Fruit fly (Drosophila melanogaster) whole organism, embryonic: ENCODE measurements around the gene Gem4b.

Source experiments
- Atf6 ChIP-seq: fragments of 200-800 bp; sonication (Bioruptor generic); IDR thresholded peaks from 2 replicates; pipeline ENCODE4 v1.3.6; 2022; ENCODE audit warnings: missing biosample characterization, missing genetic modification characterization
- BEAF-32 ChIP-seq: fragments of 200-800 bp; sonication (Bioruptor generic); optimal IDR thresholded peaks from 3 replicates; lab custom pipeline; 2017; ENCODE audit warnings: missing biosample characterization, missing genetic modification characterization, mild to moderate bottlenecking, moderate library complexity, missing genetic modification reagents
- Bdp1 ChIP-seq: fragments of 200-800 bp; sonication (Bioruptor generic); optimal IDR thresholded peaks from 3 replicates; lab custom pipeline; 2016; ENCODE audit warnings: missing biosample characterization, missing genetic modification characterization
- Bgb ChIP-seq: fragments of 200-800 bp; sonication (Bioruptor generic); IDR thresholded peaks from 2 replicates; pipeline ENCODE4 v1.3.6; 2022; ENCODE audit warnings: missing biosample characterization, missing genetic modification characterization; ENCODE audit not compliant: partially characterized antibody
- CG10209 ChIP-seq: fragments of 200-800 bp; sonication (Bioruptor generic); optimal IDR thresholded peaks from 3 replicates; lab custom pipeline; 2017; ENCODE audit warnings: missing biosample characterization, mild to moderate bottlenecking, missing genetic modification characterization, missing genetic modification reagents
- CG1024 ChIP-seq: fragments of 200-800 bp; sonication (Bioruptor generic); IDR thresholded peaks from 2 replicates; pipeline ENCODE4 v1.3.6; 2022; ENCODE audit warnings: missing biosample characterization, missing genetic modification characterization
- CG10565 ChIP-seq: fragments of 200-800 bp; sonication (Bioruptor generic); optimal IDR thresholded peaks from 3 replicates; lab custom pipeline; 2016; ENCODE audit warnings: missing biosample characterization, mild to moderate bottlenecking, missing genetic modification characterization
- CG11456 ChIP-seq: fragments of 200-800 bp; sonication (Bioruptor generic); IDR thresholded peaks from 3 replicates; pipeline ENCODE4 v1.3.6; 2022; ENCODE audit warnings: missing biosample characterization, missing genetic modification characterization
- CG11723 ChIP-seq: fragments of 200-800 bp; sonication (Bioruptor generic); optimal IDR thresholded peaks from 2 replicates; lab custom pipeline; 2017; ENCODE audit warnings: missing biosample characterization, mild to moderate bottlenecking, missing genetic modification characterization
- CG12769 ChIP-seq: fragments of 200-800 bp; sonication (Bioruptor generic); optimal IDR thresholded peaks from 2 replicates; lab custom pipeline; 2019; ENCODE audit warnings: missing biosample characterization, mild to moderate bottlenecking, missing genetic modification characterization, moderate library complexity
- CG13624 ChIP-seq: fragments of 200-800 bp; sonication (Bioruptor generic); optimal IDR thresholded peaks from 2 replicates; lab custom pipeline; 2016; ENCODE audit warnings: missing biosample characterization, missing genetic modification characterization
- CG14014 ChIP-seq: fragments of 200-800 bp; sonication (Bioruptor generic); IDR thresholded peaks from 2 replicates; pipeline ENCODE4 v1.3.6; 2022; ENCODE audit warnings: missing biosample characterization, missing genetic modification characterization
- CG14860 ChIP-seq: fragments of 200-800 bp; sonication (Bioruptor generic); IDR thresholded peaks from 3 replicates; pipeline ENCODE4 v1.3.6; 2022; ENCODE audit warnings: missing biosample characterization, missing genetic modification characterization; ENCODE audit not compliant: partially characterized antibody
- CG15073 ChIP-seq: fragments of 200-800 bp; sonication (Bioruptor generic); optimal IDR thresholded peaks from 2 replicates; lab custom pipeline; 2016; ENCODE audit warnings: missing biosample characterization, missing genetic modification characterization
- CG2202 ChIP-seq: fragments of 200-800 bp; sonication (Bioruptor generic); optimal IDR thresholded peaks from 2 replicates; lab custom pipeline; 2018; ENCODE audit warnings: missing biosample characterization, mild to moderate bottlenecking, missing genetic modification characterization
- CG31224 ChIP-seq: fragments of 200-800 bp; sonication (Bioruptor generic); IDR thresholded peaks from 2 replicates; pipeline ENCODE4 v1.3.6; 2022; ENCODE audit warnings: missing biosample characterization, missing genetic modification characterization
- CG34376 ChIP-seq: fragments of 200-800 bp; sonication (Bioruptor generic); optimal IDR thresholded peaks from 2 replicates; lab custom pipeline; 2018; ENCODE audit warnings: missing biosample characterization, mild to moderate bottlenecking, missing genetic modification characterization
- CG4820 ChIP-seq: fragments of 200-800 bp; sonication (Bioruptor generic); optimal IDR thresholded peaks from 3 replicates; lab custom pipeline; 2016; ENCODE audit warnings: missing biosample characterization, missing genetic modification characterization
- CG6689 ChIP-seq: fragments of 200-800 bp; sonication (Bioruptor generic); IDR thresholded peaks from 2 replicates; pipeline ENCODE4 v1.3.6; 2022; ENCODE audit warnings: missing biosample characterization, missing genetic modification characterization
- CG7963 ChIP-seq: fragments of 200-800 bp; sonication (Bioruptor generic); IDR thresholded peaks from 3 replicates; pipeline ENCODE4 v1.3.6; 2022; ENCODE audit warnings: missing biosample characterization, missing genetic modification characterization; ENCODE audit not compliant: partially characterized antibody
- CG8359 ChIP-seq: fragments of 200-800 bp; sonication (Bioruptor generic); optimal IDR thresholded peaks from 2 replicates; lab custom pipeline; 2017; ENCODE audit warnings: missing biosample characterization, mild to moderate bottlenecking, missing genetic modification characterization, borderline replicate concordance
- CG9609 ChIP-seq: fragments of 200-800 bp; sonication (Bioruptor generic); optimal IDR thresholded peaks from 3 replicates; lab custom pipeline; 2016; ENCODE audit warnings: missing biosample characterization, missing genetic modification characterization
- Chrac-16 ChIP-seq: fragments of 200-800 bp; sonication (Bioruptor generic); optimal IDR thresholded peaks from 3 replicates; lab custom pipeline; 2016; ENCODE audit warnings: missing biosample characterization, missing genetic modification characterization
- D19B ChIP-seq: fragments of 200-800 bp; sonication (Bioruptor generic); optimal IDR thresholded peaks from 2 replicates; lab custom pipeline; 2017; ENCODE audit warnings: missing biosample characterization, mild to moderate bottlenecking, missing genetic modification characterization
- Dad ChIP-seq: fragments of 200-800 bp; sonication (Bioruptor generic); optimal IDR thresholded peaks from 3 replicates; lab custom pipeline; 2016; ENCODE audit warnings: missing biosample characterization, missing genetic modification characterization
- Deaf1 ChIP-seq: fragments of 200-800 bp; optimal IDR thresholded peaks from 3 replicates; lab custom pipeline; 2019; ENCODE audit warnings: missing biosample characterization, mild to moderate bottlenecking, missing genetic modification characterization, moderate library complexity
- Dll ChIP-seq: fragments of 200-800 bp; sonication (Bioruptor generic); IDR thresholded peaks from 4 replicates; pipeline ENCODE4 v1.3.6; 2022; ENCODE audit warnings: missing biosample characterization, missing genetic modification characterization; ENCODE audit not compliant: partially characterized antibody
- Doc3 ChIP-seq: fragments of 200-800 bp; sonication (Bioruptor generic); IDR thresholded peaks from 3 replicates; pipeline ENCODE4 v1.3.6; 2022; ENCODE audit warnings: missing biosample characterization, missing genetic modification characterization; ENCODE audit not compliant: partially characterized antibody
- ERR ChIP-seq: fragments of 200-800 bp; sonication (Bioruptor generic); optimal IDR thresholded peaks from 2 replicates; lab custom pipeline; 2016; ENCODE audit warnings: missing biosample characterization, missing genetic modification characterization
- Elba2 ChIP-seq: fragments of 200-800 bp; sonication (Bioruptor generic); optimal IDR thresholded peaks from 3 replicates; lab custom pipeline; 2016; ENCODE audit warnings: missing biosample characterization, missing genetic modification characterization
- Ets97D ChIP-seq: fragments of 200-800 bp; sonication (Bioruptor generic); optimal IDR thresholded peaks from 3 replicates; lab custom pipeline; 2016; ENCODE audit warnings: missing biosample characterization, missing genetic modification characterization
- Gug ChIP-seq: fragments of 200-800 bp; sonication (Bioruptor generic); IDR thresholded peaks from 4 replicates; pipeline ENCODE4 v1.3.6; 2022; ENCODE audit warnings: missing biosample characterization, missing genetic modification characterization
- HHEX ChIP-seq: fragments of 200-800 bp; sonication (Bioruptor generic); optimal IDR thresholded peaks from 3 replicates; lab custom pipeline; 2017; ENCODE audit warnings: missing biosample characterization, mild to moderate bottlenecking, missing genetic modification characterization, missing genetic modification reagents
- Med ChIP-seq: fragments of 200-800 bp; sonication (Bioruptor generic); peaks from one replicate; lab custom pipeline; 2016; ENCODE audit warnings: missing biosample characterization, missing genetic modification characterization, mild to moderate bottlenecking, inconsistent platforms, moderate library complexity
- Optix ChIP-seq: fragments of 200-800 bp; sonication (Bioruptor generic); IDR thresholded peaks from 3 replicates; pipeline ENCODE4 v1.3.6; 2022; ENCODE audit warnings: missing biosample characterization, missing genetic modification characterization
- Ptx1 ChIP-seq: fragments of 200-800 bp; sonication (Bioruptor generic); IDR thresholded peaks from 2 replicates; pipeline ENCODE4 v1.3.6; 2022; ENCODE audit warnings: missing biosample characterization, missing genetic modification characterization
- Spps ChIP-seq: fragments of 200-800 bp; sonication (Bioruptor generic); optimal IDR thresholded peaks from 2 replicates; lab custom pipeline; 2018; ENCODE audit warnings: missing biosample characterization, mild to moderate bottlenecking, missing genetic modification characterization
- Sry-δ ChIP-seq: fragments of 200-800 bp; sonication (Bioruptor generic); optimal IDR thresholded peaks from 2 replicates; lab custom pipeline; 2016; ENCODE audit warnings: missing biosample characterization, missing genetic modification characterization
- bsh ChIP-seq, 2 experiments: fragments of 200-800 bp; sonication (Bioruptor generic); optimal IDR thresholded peaks; 2 replicates each; lab custom pipeline; 2017 to 2018; ENCODE audit warnings: mild to moderate bottlenecking in 2 of 2, missing biosample characterization in 2 of 2, missing genetic modification characterization in 2 of 2, moderate library complexity in 1 of 2
- ems ChIP-seq: fragments of 200-800 bp; sonication (Bioruptor generic); optimal IDR thresholded peaks from 3 replicates; lab custom pipeline; 2016; ENCODE audit warnings: missing biosample characterization, missing genetic modification characterization
- grn ChIP-seq: fragments of 200-800 bp; sonication (Bioruptor generic); optimal IDR thresholded peaks from 3 replicates; lab custom pipeline; 2017; ENCODE audit warnings: missing biosample characterization, missing genetic modification characterization
- her ChIP-seq: fragments of 200-800 bp; sonication (Bioruptor generic); optimal IDR thresholded peaks from 2 replicates; lab custom pipeline; 2016; ENCODE audit warnings: missing biosample characterization, missing genetic modification characterization
- ken ChIP-seq: fragments of 200-800 bp; sonication (Bioruptor generic); IDR thresholded peaks from 3 replicates; pipeline ENCODE4 v1.3.6; 2022; ENCODE audit warnings: missing biosample characterization, missing genetic modification characterization
- onecut ChIP-seq: fragments of 200-800 bp; sonication (Bioruptor generic); IDR thresholded peaks from 2 replicates; pipeline ENCODE4 v1.3.6; 2022; ENCODE audit warnings: missing biosample characterization, missing genetic modification characterization
- pho ChIP-seq: fragments of 200-800 bp; sonication (Bioruptor generic); optimal IDR thresholded peaks from 2 replicates; lab custom pipeline; 2016; ENCODE audit warnings: missing biosample characterization, missing genetic modification characterization
- psq ChIP-seq: fragments of 200-800 bp; sonication (Bioruptor generic); optimal IDR thresholded peaks from 2 replicates; lab custom pipeline; 2017; ENCODE audit warnings: missing biosample characterization, missing genetic modification characterization
- scrt ChIP-seq: fragments of 200-800 bp; sonication (Bioruptor generic); optimal IDR thresholded peaks from 2 replicates; lab custom pipeline; 2018; ENCODE audit warnings: missing biosample characterization, mild to moderate bottlenecking, missing genetic modification characterization, moderate library complexity
- seq ChIP-seq: fragments of 200-800 bp; sonication (Bioruptor generic); IDR thresholded peaks from 2 replicates; pipeline ENCODE4 v1.3.6; 2022; ENCODE audit warnings: missing biosample characterization, missing genetic modification characterization
- tio ChIP-seq: fragments of 200-800 bp; sonication (Bioruptor generic); optimal IDR thresholded peaks from 2 replicates; lab custom pipeline; 2017; ENCODE audit warnings: missing biosample characterization, missing genetic modification characterization, inconsistent platforms
- trh ChIP-seq: fragments of 200-800 bp; sonication (Bioruptor generic); optimal IDR thresholded peaks from 2 replicates; lab custom pipeline; 2016; ENCODE audit warnings: missing biosample characterization, missing genetic modification characterization
- tup ChIP-seq: fragments of 200-800 bp; sonication (Bioruptor generic); optimal IDR thresholded peaks from 2 replicates; lab custom pipeline; 2016; ENCODE audit warnings: missing biosample characterization, mild to moderate bottlenecking, missing genetic modification characterization, moderate library complexity
- zfh2 ChIP-seq: fragments of 200-800 bp; sonication (Bioruptor generic); optimal IDR thresholded peaks from 2 replicates; lab custom pipeline; 2016; ENCODE audit warnings: missing biosample characterization, missing genetic modification characterization

Gem4b gene

dm6 chrX:3948889-3949288 is 8.2 kb downstream of the Gem4b start, which contains the start of gene Vap33 (continued):
- TF ChIP-seq CG10209 (no peak), tio (GFP tag; lab: Kevin White, UChicago) (no peak), pho (GFP tag; lab: Kevin White, UChicago) (no peak), Sry-δ (GFP tag; lab: Kevin White, UChicago) (peak; percentile 83), CG34376 (GFP tag; lab: Kevin White, UChicago) (no peak), psq (GFP tag; lab: Kevin White, UChicago) (no peak), Deaf1 (tag; lab: Kevin White, UChicago) (no peak), CG11456 (GFP tag; lab: Robert Waterston, UW) (no peak), seq (GFP tag; lab: Robert Waterston, UW) (no peak), HHEX (no peak), tup (GFP tag; lab: Kevin White, UChicago) (no peak), ems (GFP tag; lab: Kevin White, UChicago) (no peak), Elba2 (no peak), CG14860 (GFP tag; lab: Robert Waterston, UW) (peak; percentile 87), grn (GFP tag; lab: Kevin White, UChicago) (no peak), CG11723 (GFP tag; lab: Kevin White, UChicago) (no peak), Ptx1 (GFP tag; lab: Robert Waterston, UW) (no peak), CG4820 (GFP tag; lab: Kevin White, UChicago) (no peak), D19B (GFP tag; lab: Kevin White, UChicago) (no peak), onecut (GFP tag; lab: Robert Waterston, UW) (no peak), bsh (GFP tag; optimal IDR thresholded peaks at IDR 0.05; lab: Kevin White, UChicago) (peak in 1 of 2 experiments; percentile 11), CG6689 (GFP tag; lab: Robert Waterston, UW) (no peak), CG12769 (tag; lab: Kevin White, UChicago) (no peak), Chrac-16 (GFP tag; lab: Kevin White, UChicago) (no peak), Bdp1 (GFP tag; lab: Kevin White, UChicago) (no peak), CG8359 (GFP tag; lab: Kevin White, UChicago) (no peak), scrt (GFP tag; lab: Kevin White, UChicago) (no peak), CG9609 (GFP tag; lab: Kevin White, UChicago) (no peak), Doc3 (peak; percentile 92), Med (GFP tag; lab: Kevin White, UChicago) (no peak), Dad (GFP tag; lab: Kevin White, UChicago) (no peak), CG14014 (GFP tag; lab: Robert Waterston, UW) (no peak), Spps (no peak), Ets97D (no peak), CG13624 (GFP tag; lab: Kevin White, UChicago) (no peak), BEAF-32 (GFP tag; lab: Kevin White, UChicago) (peak; percentile 78), Dll (GFP tag; lab: Robert Waterston, UW) (peak; percentile 92), ken (GFP tag; lab: Robert Waterston, UW) (no peak), Gug (GFP tag; lab: Robert Waterston, UW) (no peak), her (GFP tag; lab: Kevin White, UChicago) (no peak), Optix (GFP tag; lab: Robert Waterston, UW) (no peak), trh (no peak), zfh2 (GFP tag; lab: Kevin White, UChicago) (no peak), CG15073 (no peak), Bgb (GFP tag; lab: Robert Waterston, UW) (peak; percentile 90), CG7963 (GFP tag; lab: Robert Waterston, UW) (peak; percentile 80; the same call in 2 of the 3 replicates), ERR (GFP tag; lab: Kevin White, UChicago) (no peak), Atf6 (GFP tag; lab: Robert Waterston, UW) (no peak), CG31224 (GFP tag; lab: Robert Waterston, UW) (no peak), CG10565 (GFP tag; lab: Kevin White, UChicago) (no peak), CG1024 (GFP tag; lab: Robert Waterston, UW) (no peak), CG2202 (tag; lab: Kevin White, UChicago) (no peak)
